Worm (Caenorhabditis elegans) whole organism, L4/young adult: Measurements from ENCODE around the gene sqv-8.

Experiments used
- dao-5 ChIP-seq: sonication (generic microtip); optimal IDR thresholded peaks from 2 replicates; lab custom pipeline; 2016; ENCODE audit warnings: missing genotype, missing genetic modification characterization, moderate library complexity, missing compliant biosample characterization
- him-1 ChIP-seq: sonication (generic microtip); optimal IDR thresholded peaks from 2 replicates; lab custom pipeline; 2016; ENCODE audit warnings: missing genotype, missing genetic modification reagents, missing genetic modification characterization, missing compliant biosample characterization

ce11 chrII:9656210-9656755, 9.5 kb downstream of the sqv-8 start, which contains the start of gene gstk-1:
- TF ChIP-seq dao-5 (tag; lab: Kevin White, UChicago) (no peak), him-1 (no peak)
